Fruit fly (Drosophila melanogaster) whole organism, embryonic: ENCODE results near the gene CG32259.

Experiments used
- Abd-B ChIP-seq: fragments of 200-800 bp; sonication (Bioruptor generic); optimal IDR thresholded peaks from 2 replicates; lab custom pipeline; 2018; ENCODE audit warnings: missing biosample characterization, mild to moderate bottlenecking, missing genetic modification characterization, moderate library complexity
- Awh ChIP-seq: fragments of 200-800 bp; sonication (Bioruptor generic); IDR thresholded peaks from 2 replicates; pipeline ENCODE4, ENCODE4 v1.3.6; 2022; ENCODE audit warnings: missing biosample characterization, missing genetic modification characterization
- BEAF-32 ChIP-seq: fragments of 200-800 bp; sonication (Bioruptor generic); optimal IDR thresholded peaks from 3 replicates; lab custom pipeline; 2017; ENCODE audit warnings: missing biosample characterization, missing genetic modification characterization, mild to moderate bottlenecking, moderate library complexity, missing genetic modification reagents
- CG11085 ChIP-seq: fragments of 200-800 bp; sonication (Bioruptor generic); IDR thresholded peaks from 2 replicates; pipeline ENCODE4 v1.3.6; 2022; ENCODE audit warnings: missing biosample characterization, missing genetic modification characterization
- CG11695 ChIP-seq: fragments of 200-800 bp; sonication (Bioruptor generic); IDR thresholded peaks from 3 replicates; pipeline ENCODE4 v1.3.6; 2022; ENCODE audit warnings: missing biosample characterization, missing genetic modification characterization
- CG13123 ChIP-seq: fragments of 200-800 bp; sonication (Bioruptor generic); optimal IDR thresholded peaks from 2 replicates; lab custom pipeline; 2016; ENCODE audit warnings: missing biosample characterization, missing genetic modification characterization
- CG14014 ChIP-seq: fragments of 200-800 bp; sonication (Bioruptor generic); IDR thresholded peaks from 2 replicates; pipeline ENCODE4 v1.3.6; 2022; ENCODE audit warnings: missing biosample characterization, missing genetic modification characterization
- CG30431 ChIP-seq: fragments of 200-800 bp; sonication (Bioruptor generic); optimal IDR thresholded peaks from 2 replicates; lab custom pipeline; 2017; ENCODE audit warnings: missing biosample characterization, missing genetic modification characterization
- CG31388 ChIP-seq: fragments of 200-800 bp; sonication (Bioruptor generic); optimal IDR thresholded peaks from 2 replicates; lab custom pipeline; 2016; ENCODE audit warnings: missing biosample characterization, missing genetic modification characterization
- CG3407 ChIP-seq: fragments of 200-800 bp; sonication (Bioruptor generic); optimal IDR thresholded peaks from 2 replicates; lab custom pipeline; 2018; ENCODE audit warnings: missing biosample characterization, mild to moderate bottlenecking, missing genetic modification characterization
- CG3995 ChIP-seq: fragments of 200-800 bp; sonication (Bioruptor generic); optimal IDR thresholded peaks from 3 replicates; lab custom pipeline; 2016; ENCODE audit warnings: missing biosample characterization, missing genetic modification characterization
- CG6272 ChIP-seq: fragments of 200-800 bp; sonication (Bioruptor generic); IDR thresholded peaks from 2 replicates; pipeline ENCODE4 v1.3.6; 2022; ENCODE audit warnings: missing biosample characterization, missing genetic modification characterization
- CG7556 ChIP-seq: fragments of 200-800 bp; sonication (Bioruptor generic); optimal IDR thresholded peaks from 2 replicates; lab custom pipeline; 2017; ENCODE audit warnings: missing biosample characterization, mild to moderate bottlenecking, missing genetic modification characterization
- CG7745 ChIP-seq: fragments of 200-800 bp; sonication (Bioruptor generic); optimal IDR thresholded peaks from 2 replicates; lab custom pipeline; 2018; ENCODE audit warnings: missing biosample characterization, mild to moderate bottlenecking, missing genetic modification characterization, moderate library complexity
- CG7839 ChIP-seq: fragments of 200-800 bp; sonication (Bioruptor generic); optimal IDR thresholded peaks from 3 replicates; lab custom pipeline; 2018; ENCODE audit warnings: missing biosample characterization, mild to moderate bottlenecking, missing genetic modification characterization, moderate library complexity
- CG7963 ChIP-seq: fragments of 200-800 bp; sonication (Bioruptor generic); IDR thresholded peaks from 3 replicates; pipeline ENCODE4 v1.3.6; 2022; ENCODE audit warnings: missing biosample characterization, missing genetic modification characterization; ENCODE audit not compliant: partially characterized antibody
- Fer2 ChIP-seq: fragments of 200-800 bp; sonication (Bioruptor generic); optimal IDR thresholded peaks from 2 replicates; lab custom pipeline; 2018; ENCODE audit warnings: missing biosample characterization, mild to moderate bottlenecking, missing genetic modification characterization, moderate library complexity
- HHEX ChIP-seq: fragments of 200-800 bp; sonication (Bioruptor generic); optimal IDR thresholded peaks from 3 replicates; lab custom pipeline; 2017; ENCODE audit warnings: missing biosample characterization, mild to moderate bottlenecking, missing genetic modification characterization, missing genetic modification reagents
- HLH3B ChIP-seq: fragments of 200-800 bp; sonication (Bioruptor generic); IDR thresholded peaks from 2 replicates; pipeline ENCODE4 v1.3.6; 2022; ENCODE audit warnings: missing biosample characterization, missing genetic modification characterization
- HLH4C ChIP-seq: fragments of 200-800 bp; sonication (Bioruptor generic); IDR thresholded peaks from 3 replicates; pipeline ENCODE4 v1.3.6; 2022; ENCODE audit warnings: missing biosample characterization, missing genetic modification characterization; ENCODE audit not compliant: partially characterized antibody
- Optix ChIP-seq: fragments of 200-800 bp; sonication (Bioruptor generic); IDR thresholded peaks from 3 replicates; pipeline ENCODE4 v1.3.6; 2022; ENCODE audit warnings: missing biosample characterization, missing genetic modification characterization
- Rfx ChIP-seq: fragments of 200-800 bp; sonication (Bioruptor generic); IDR thresholded peaks from 2 replicates; pipeline ENCODE4 v1.3.6; 2022; ENCODE audit warnings: missing biosample characterization, missing genetic modification characterization
- Tbp ChIP-seq: fragments of >200 bp; optimal IDR thresholded peaks from 2 replicates; lab custom pipeline; 2018; ENCODE audit warnings: missing biosample characterization, missing genetic modification characterization
- Usf ChIP-seq: fragments of 200-800 bp; sonication (Bioruptor generic); optimal IDR thresholded peaks from 2 replicates; lab custom pipeline; 2017; ENCODE audit warnings: missing genotype, missing biosample characterization, missing genetic modification characterization
- aop ChIP-seq: fragments of 200-800 bp; sonication (Bioruptor generic); IDR thresholded peaks from 2 replicates; pipeline ENCODE4 v1.3.6; 2022; ENCODE audit warnings: missing biosample characterization, missing genetic modification characterization
- ara ChIP-seq: fragments of 200-800 bp; sonication (Bioruptor generic); IDR thresholded peaks from 2 replicates; pipeline ENCODE4 v1.3.6; 2022; ENCODE audit warnings: missing biosample characterization, missing genetic modification characterization
- bsh ChIP-seq, 2 experiments: fragments of 200-800 bp; sonication (Bioruptor generic); optimal IDR thresholded peaks; 2 replicates each; lab custom pipeline; 2017 to 2018; ENCODE audit warnings: mild to moderate bottlenecking in 2 of 2, missing biosample characterization in 2 of 2, missing genetic modification characterization in 2 of 2, moderate library complexity in 1 of 2
- cato ChIP-seq: fragments of 200-800 bp; sonication (Bioruptor generic); optimal IDR thresholded peaks from 2 replicates; lab custom pipeline; 2016; ENCODE audit warnings: missing biosample characterization, missing genetic modification characterization, borderline replicate concordance
- dan ChIP-seq: fragments of 200-800 bp; sonication (Bioruptor generic); IDR thresholded peaks from 2 replicates; pipeline ENCODE4 v1.3.6; 2022; ENCODE audit warnings: missing biosample characterization, missing genetic modification characterization
- danr ChIP-seq: fragments of 200-800 bp; sonication (Bioruptor generic); IDR thresholded peaks from 2 replicates; pipeline ENCODE4 v1.3.6; 2022; ENCODE audit warnings: missing biosample characterization, missing genetic modification characterization
- dysf ChIP-seq: fragments of 200-800 bp; sonication (Bioruptor generic); IDR thresholded peaks from 3 replicates; pipeline ENCODE4 v1.3.6; 2022; ENCODE audit warnings: missing biosample characterization, missing genetic modification characterization
- eve ChIP-seq, 2 experiments: fragments of >200 bp; optimal IDR thresholded peaks; 2 replicates each; lab custom pipeline; 2017; ENCODE audit warnings: missing biosample characterization in 2 of 2, missing genetic modification characterization in 2 of 2
- fd3F ChIP-seq: fragments of 200-800 bp; sonication (Bioruptor generic); optimal IDR thresholded peaks from 2 replicates; lab custom pipeline; 2018; ENCODE audit warnings: missing biosample characterization, mild to moderate bottlenecking, missing genetic modification characterization, moderate library complexity
- fd96Cb ChIP-seq: fragments of 200-800 bp; sonication (Bioruptor generic); optimal IDR thresholded peaks from 2 replicates; lab custom pipeline; 2018; ENCODE audit warnings: missing biosample characterization, mild to moderate bottlenecking, missing genetic modification characterization, moderate library complexity
- gcm2 ChIP-seq: fragments of 200-800 bp; sonication (Bioruptor generic); optimal IDR thresholded peaks from 2 replicates; lab custom pipeline; 2016; ENCODE audit warnings: missing biosample characterization, missing genetic modification characterization
- h ChIP-seq: fragments of >200 bp; optimal IDR thresholded peaks from 2 replicates; lab custom pipeline; 2017
- ham ChIP-seq: fragments of 200-800 bp; sonication (Bioruptor generic); IDR thresholded peaks from 2 replicates; pipeline ENCODE4 v1.3.6; 2022; ENCODE audit warnings: missing biosample characterization, missing genetic modification characterization
- hb ChIP-seq: fragments of 200-800 bp; sonication (Bioruptor generic); IDR thresholded peaks from 3 replicates; pipeline ENCODE4 v1.3.6; 2022; ENCODE audit warnings: missing biosample characterization, missing genetic modification characterization; ENCODE audit not compliant: partially characterized antibody
- klu ChIP-seq: fragments of 200-800 bp; sonication (Bioruptor generic); IDR thresholded peaks from 2 replicates; pipeline ENCODE4 v1.3.6; 2022; ENCODE audit warnings: missing biosample characterization, missing genetic modification characterization
- lilli ChIP-seq: fragments of 200-800 bp; sonication (Bioruptor generic); optimal IDR thresholded peaks from 3 replicates; lab custom pipeline; 2016; ENCODE audit warnings: missing biosample characterization, missing genetic modification characterization
- nom ChIP-seq: fragments of 200-800 bp; sonication (Bioruptor generic); optimal IDR thresholded peaks from 2 replicates; lab custom pipeline; 2017; ENCODE audit warnings: missing biosample characterization, missing genetic modification characterization, mild to moderate bottlenecking, moderate library complexity, missing genetic modification reagents
- phol ChIP-seq: fragments of 200-800 bp; sonication (Bioruptor generic); optimal IDR thresholded peaks from 3 replicates; lab custom pipeline; 2018; ENCODE audit warnings: missing biosample characterization, mild to moderate bottlenecking, missing genetic modification characterization, moderate library complexity
- pzg ChIP-seq: fragments of 200-800 bp; sonication (Bioruptor generic); optimal IDR thresholded peaks from 3 replicates; lab custom pipeline; 2018; ENCODE audit warnings: missing biosample characterization, mild to moderate bottlenecking, missing genetic modification characterization, moderate library complexity
- ranshi ChIP-seq: fragments of 200-800 bp; sonication (Bioruptor generic); IDR thresholded peaks from 2 replicates; pipeline ENCODE4 v1.3.6; 2022; ENCODE audit warnings: missing biosample characterization, missing genetic modification characterization
- repo ChIP-seq: fragments of 200-800 bp; sonication (Bioruptor generic); optimal IDR thresholded peaks from 2 replicates; lab custom pipeline; 2016; ENCODE audit warnings: missing biosample characterization, missing genetic modification characterization
- slp2 ChIP-seq: fragments of 200-800 bp; sonication (Bioruptor generic); optimal IDR thresholded peaks from 2 replicates; lab custom pipeline; 2016; ENCODE audit warnings: missing biosample characterization, missing genetic modification characterization
- sug ChIP-seq: fragments of 200-800 bp; optimal IDR thresholded peaks from 2 replicates; lab custom pipeline; 2019; ENCODE audit warnings: missing biosample characterization, mild to moderate bottlenecking, missing genetic modification characterization, moderate library complexity
- twi ChIP-seq: fragments of 200-800 bp; optimal IDR thresholded peaks from 2 replicates; lab custom pipeline; 2019; ENCODE audit warnings: missing biosample characterization, mild to moderate bottlenecking, missing genetic modification characterization, moderate library complexity
- vfl ChIP-seq: fragments of 200-800 bp; sonication (Bioruptor generic); optimal IDR thresholded peaks from 2 replicates; lab custom pipeline; 2016; ENCODE audit warnings: missing biosample characterization, missing genetic modification characterization
- wor ChIP-seq: fragments of 200-800 bp; sonication (Bioruptor generic); IDR thresholded peaks from 2 replicates; pipeline ENCODE4 v1.3.6; 2022; ENCODE audit warnings: missing biosample characterization, missing genetic modification characterization
- zen2 ChIP-seq: fragments of 200-800 bp; sonication (Bioruptor generic); IDR thresholded peaks from 3 replicates; pipeline ENCODE4 v1.3.6; 2022; ENCODE audit warnings: missing biosample characterization, missing genetic modification characterization; ENCODE audit not compliant: partially characterized antibody

Gene CG32259

dm6 chr3L:4070996-4071379, 1.8 kb downstream of the CG32259 start (continued):
- TF ChIP-seq CG7745: no peak
- TF ChIP-seq eve (GFP tag; optimal IDR thresholded peaks at IDR 0.05; lab: Kevin White, UChicago): peak in 1 of 2 experiments; percentile 72
- TF ChIP-seq CG13123 (GFP tag; lab: Kevin White, UChicago): peak; percentile 32
- peak; percentile 60 for TF ChIP-seq fd96Cb (tag; lab: Kevin White, UChicago)
- no peak for TF ChIP-seq Tbp
- peak; percentile 78 for TF ChIP-seq dysf (GFP tag; lab: Robert Waterston, UW)
- TF ChIP-seq ranshi: peak; percentile 83
- TF ChIP-seq wor (GFP tag; lab: Robert Waterston, UW): peak; percentile 49; the same call in 1 of the 2 replicates
- TF ChIP-seq BEAF-32 (GFP tag; lab: Kevin White, UChicago): no peak
- no peak for TF ChIP-seq HLH4C (GFP tag; lab: Robert Waterston, UW)
- peak; percentile 13; the same call in 1 of the 3 replicates for TF ChIP-seq Optix (GFP tag; lab: Robert Waterston, UW)
- TF ChIP-seq HHEX (GFP tag; lab: Kevin White, UChicago): peak; percentile 36
- no peak for TF ChIP-seq CG3995
- TF ChIP-seq Awh (GFP tag; lab: Robert Waterston, UW): peak; percentile 68
- TF ChIP-seq CG7839 (tag; lab: Kevin White, UChicago): no peak
- no peak for TF ChIP-seq zen2 (GFP tag; lab: Robert Waterston, UW)
- TF ChIP-seq sug (tag; lab: Kevin White, UChicago): no peak
- TF ChIP-seq phol: peak; percentile 31
- no peak for TF ChIP-seq hb (GFP tag; lab: Robert Waterston, UW)
- peak; percentile 46 for TF ChIP-seq CG7556 (GFP tag; lab: Kevin White, UChicago)
- peak; percentile 45 for TF ChIP-seq nom (GFP tag; lab: Kevin White, UChicago)
- TF ChIP-seq HLH3B (GFP tag; lab: Robert Waterston, UW): peak; percentile 82
- TF ChIP-seq pzg (GFP tag; lab: Kevin White, UChicago): no peak
- no peak for TF ChIP-seq Usf (GFP tag; lab: Kevin White, UChicago)
- peak; percentile 46; the same call in 1 of the 2 replicates for TF ChIP-seq ham
- no peak for TF ChIP-seq CG31388 (GFP tag; lab: Kevin White, UChicago)
- 0 out of 2 replicates have a peak, but pooled peaks have one; percentile 33 for TF ChIP-seq aop (GFP tag; lab: Robert Waterston, UW)
- peak; percentile 3 for TF ChIP-seq lilli (GFP tag; lab: Kevin White, UChicago)
- TF ChIP-seq CG30431 (GFP tag; lab: Kevin White, UChicago): peak; percentile 57
- TF ChIP-seq slp2 (GFP tag; lab: Kevin White, UChicago): no peak
- TF ChIP-seq dan (GFP tag; lab: Robert Waterston, UW): no peak
- TF ChIP-seq vfl (GFP tag; lab: Kevin White, UChicago): peak; percentile 34
- no peak for TF ChIP-seq Fer2 (tag; lab: Kevin White, UChicago)
- TF ChIP-seq ara: peak; percentile 75
- TF ChIP-seq Rfx (GFP tag; lab: Robert Waterston, UW): peak; percentile 80
- TF ChIP-seq CG3407 (GFP tag; lab: Kevin White, UChicago): no peak
- TF ChIP-seq h (lab: Kevin White, UChicago): no peak
- TF ChIP-seq CG11085 (GFP tag; lab: Robert Waterston, UW): no peak
- peak; percentile 35 for TF ChIP-seq CG6272 (GFP tag; lab: Robert Waterston, UW)
- peak; percentile 38; the same call in 1 of the 2 replicates for TF ChIP-seq klu (GFP tag; lab: Robert Waterston, UW)
- peak; percentile 79 for TF ChIP-seq CG11695 (GFP tag; lab: Robert Waterston, UW)
- TF ChIP-seq bsh (GFP tag; optimal IDR thresholded peaks at IDR 0.05; lab: Kevin White, UChicago): peak; percentile 76
- TF ChIP-seq fd3F: peak; percentile 17
- TF ChIP-seq danr (GFP tag; lab: Robert Waterston, UW): peak; percentile 47; the same call in 1 of the 2 replicates
- peak; percentile 71 for TF ChIP-seq CG14014 (GFP tag; lab: Robert Waterston, UW)
- no peak for TF ChIP-seq CG7963 (GFP tag; lab: Robert Waterston, UW)
- no peak for TF ChIP-seq twi (tag; lab: Kevin White, UChicago)
- no peak for TF ChIP-seq repo (GFP tag; lab: Kevin White, UChicago)
- TF ChIP-seq cato: no peak
- no peak for TF ChIP-seq gcm2 (GFP tag; lab: Kevin White, UChicago)
- TF ChIP-seq Abd-B: peak; percentile 14
